Worm (Caenorhabditis elegans): ENCODE results near the gene C53C7.3.

The C53C7.3 gene

ce11 chrX:13008895-13009294, 39.5 kb upstream of the C53C7.3 start:
- TF ChIP-seq jun-1 (tag; optimal IDR thresholded peaks at IDR 0.05) (no peak), elt-3 (tag; optimal IDR thresholded peaks at IDR 0.05) (peak in 1 of 3 experiments; percentile 58), ZK546.5 (tag; optimal IDR thresholded peaks at IDR 0.05) (no peak), nhr-23 (tag; optimal IDR thresholded peaks at IDR 0.05) (no peak), ceh-16 (tag; optimal IDR thresholded peaks at IDR 0.05) (no peak), aly-2 (tag; optimal IDR thresholded peaks at IDR 0.05) (no peak), egl-5 (tag; optimal IDR thresholded peaks at IDR 0.05) (no peak), nhr-25 (tag; optimal IDR thresholded peaks at IDR 0.05) (peak; percentile 100), eor-1 (tag; optimal IDR thresholded peaks at IDR 0.05) (no peak), nhr-43 (tag; optimal IDR thresholded peaks at IDR 0.05; ENCODE audit: poor library complexity, severe bottlenecking) (peak; percentile 23)

DNA sequence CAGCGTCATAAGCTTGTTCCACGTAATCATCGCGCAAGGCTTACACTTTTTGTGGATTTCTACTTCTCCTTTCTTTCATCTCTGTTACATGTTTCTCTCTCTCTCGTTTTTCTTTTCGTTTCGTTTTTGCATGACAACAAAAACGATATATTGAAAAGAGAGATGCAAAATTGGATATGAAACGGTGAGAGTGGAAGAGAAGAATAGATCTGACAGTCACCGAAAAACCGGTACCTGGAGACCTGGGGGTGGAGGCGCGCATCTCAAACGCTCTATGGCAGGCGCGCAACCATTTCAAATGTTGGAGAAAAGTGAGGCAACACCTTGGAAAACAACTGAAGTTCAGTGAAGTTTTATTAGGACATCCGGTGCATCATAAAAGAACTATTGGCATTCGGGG, 38.7 kb upstream of the C53C7.3 start:
- TF ChIP-seq jun-1 (tag; optimal IDR thresholded peaks at IDR 0.05) (no peak), ceh-28 (tag; optimal IDR thresholded peaks at IDR 0.05) (no peak), egl-5 (tag; optimal IDR thresholded peaks at IDR 0.05) (peak; percentile 17), nhr-43 (tag; optimal IDR thresholded peaks at IDR 0.05; ENCODE audit: poor library complexity, severe bottlenecking) (peak; percentile 53), nhr-25 (tag; optimal IDR thresholded peaks at IDR 0.05) (peak; percentile 100), nfya-1 (tag; optimal IDR thresholded peaks at IDR 0.05; ENCODE audit: insufficient read depth) (peak; percentile 27), nhr-23 (tag; optimal IDR thresholded peaks at IDR 0.05) (peak; percentile 39)

DNA sequence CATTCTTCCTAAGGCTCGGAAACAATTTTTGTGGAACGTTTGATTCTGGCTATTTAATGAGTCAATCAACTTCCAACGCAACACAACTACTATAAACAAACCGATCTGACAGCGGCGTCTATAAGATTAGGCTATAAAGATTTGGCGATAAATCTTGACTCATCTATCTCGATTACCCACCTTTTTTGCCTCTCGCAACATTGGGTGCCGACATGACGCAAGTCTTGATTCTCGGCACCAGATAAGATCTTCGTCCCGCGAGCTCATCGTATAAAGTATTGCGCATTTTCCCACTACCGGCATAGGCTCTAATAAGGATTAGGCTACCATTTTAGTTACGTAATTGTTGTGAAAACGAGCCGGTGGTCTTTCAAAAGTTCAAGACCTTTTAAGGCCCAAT, 36.5 kb upstream of the C53C7.3 start:
- TF ChIP-seq nhr-76 (tag; optimal IDR thresholded peaks at IDR 0.05) (no peak), pha-4 (tag; optimal IDR thresholded peaks at IDR 0.05) (no peak), elt-1 (tag; optimal IDR thresholded peaks at IDR 0.05) (peak; percentile 81), ama-1 (optimal IDR thresholded peaks at IDR 0.05) (no peak), nhr-25 (tag; optimal IDR thresholded peaks at IDR 0.05) (peak; percentile 46)

- TF ChIP-seq nhr-12 (tag; optimal IDR thresholded peaks at IDR 0.05) (no peak), nfya-1 (tag; optimal IDR thresholded peaks at IDR 0.05; ENCODE audit: insufficient read depth) (peak; percentile 1), nhr-25 (tag; optimal IDR thresholded peaks at IDR 0.05) (peak; percentile 94)
Measured at ce11 chrX:13014341-13014740, 34.0 kb upstream of the C53C7.3 start.

ce11 chrX:13016290-13016689, 32.1 kb upstream of the C53C7.3 start:
- TF ChIP-seq nfya-1 (tag; optimal IDR thresholded peaks at IDR 0.05; ENCODE audit: insufficient read depth) (no peak), nhr-25 (tag; optimal IDR thresholded peaks at IDR 0.05) (peak; percentile 54)

ce11 chrX:13021446-13021845, 26.9 kb upstream of the C53C7.3 start:
- no peak for TF ChIP-seq egl-27 (tag; optimal IDR thresholded peaks at IDR 0.05)
- TF ChIP-seq R02D3.7 (tag; optimal IDR thresholded peaks at IDR 0.05): no peak
- no peak for TF ChIP-seq nhr-43 (tag; optimal IDR thresholded peaks at IDR 0.05; ENCODE audit: poor library complexity, severe bottlenecking)

DNA sequence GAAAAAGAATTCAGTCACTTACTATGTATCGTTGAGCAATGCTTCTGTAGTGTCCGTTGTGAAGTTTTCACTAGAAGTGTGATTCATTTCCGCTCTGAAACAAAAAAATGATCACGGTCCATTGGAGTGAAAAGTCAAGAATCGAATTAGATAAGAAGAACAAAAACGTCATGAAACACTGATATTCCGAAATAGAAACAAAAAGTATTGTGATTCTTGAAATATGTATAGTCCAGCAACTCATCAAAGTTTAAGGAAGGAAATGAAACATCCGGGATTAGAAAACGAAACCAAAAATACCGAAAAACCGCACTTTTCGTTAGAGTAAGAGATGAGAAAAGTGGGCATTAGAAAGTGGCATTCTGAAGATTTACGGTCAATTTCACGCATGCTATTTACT, 15.7 kb upstream of the C53C7.3 start, which contains the start of gene npr-10:
TSS of gene npr-10 (minus strand) at position 101 of the 400 bp plus-strand sequence.
- TF ChIP-seq nhr-28 (tag; optimal IDR thresholded peaks at IDR 0.05) (no peak), skn-1 (tag; optimal IDR thresholded peaks at IDR 0.05) (no peak), lsy-12 (tag; optimal IDR thresholded peaks at IDR 0.05) (no peak), nhr-237 (tag; optimal IDR thresholded peaks at IDR 0.05) (no peak), fos-1 (tag; optimal IDR thresholded peaks at IDR 0.05) (no peak), eor-1 (tag; optimal IDR thresholded peaks at IDR 0.05) (no peak), elt-1 (tag; optimal IDR thresholded peaks at IDR 0.05) (no peak), nhr-11 (tag; optimal IDR thresholded peaks at IDR 0.05) (no peak), tbx-2 (tag; optimal IDR thresholded peaks at IDR 0.05) (no peak)

ce11 chrX:13033850-13034249, 14.5 kb upstream of the C53C7.3 start:
- TF ChIP-seq nhr-28 (tag; optimal IDR thresholded peaks at IDR 0.05) (no peak), snpc-4 (tag; optimal IDR thresholded peaks at IDR 0.05) (no peak), ceh-16 (tag; optimal IDR thresholded peaks at IDR 0.05) (no peak), skn-1 (tag; optimal IDR thresholded peaks at IDR 0.05) (no peak), nhr-67 (tag; optimal IDR thresholded peaks at IDR 0.05) (no peak), unc-62 (GFP tag; optimal IDR thresholded peaks at IDR 0.05) (no peak), elt-3 (tag; optimal IDR thresholded peaks at IDR 0.05) (no peak), nhr-11 (tag; optimal IDR thresholded peaks at IDR 0.05) (no peak), hmg-11 (tag; optimal IDR thresholded peaks at IDR 0.05) (no peak), mdl-1 (tag; optimal IDR thresholded peaks at IDR 0.05) (no peak), unc-39 (tag; optimal IDR thresholded peaks at IDR 0.05) (no peak), lin-39 (tag; optimal IDR thresholded peaks at IDR 0.05) (no peak), lsy-12 (tag; optimal IDR thresholded peaks at IDR 0.05) (no peak), pha-4 (tag; optimal IDR thresholded peaks at IDR 0.05) (no peak), tbx-2 (tag; optimal IDR thresholded peaks at IDR 0.05) (no peak)
